Worm (Caenorhabditis elegans) whole organism, L2 larva: ENCODE results near the gene C45H4.14.
A peak's percentile ranks its signal among the peaks of the same experiment; 100 is the strongest.

Experiments used
- C34F6.9 ChIP-seq: fragments of 150-350 bp; optimal IDR thresholded peaks from 2 replicates; lab custom pipeline; 2014; ENCODE audit warnings: missing biosample characterization, missing genetic modification characterization
- F13H6.1 ChIP-seq: sonication (generic microtip); optimal IDR thresholded peaks from 2 replicates; lab custom pipeline; 2016; ENCODE audit warnings: missing genetic modification characterization, missing compliant biosample characterization
- ZK546.5 ChIP-seq: sonication (generic microtip); optimal IDR thresholded peaks from 2 replicates; lab custom pipeline; 2017; ENCODE audit warnings: missing biosample characterization, missing genetic modification characterization
- alr-1 ChIP-seq: fragments of 150-350 bp; optimal IDR thresholded peaks from 2 replicates; lab custom pipeline; 2014; ENCODE audit warnings: missing biosample characterization, missing genetic modification characterization
- blmp-1 ChIP-seq: sonication (generic microtip); optimal IDR thresholded peaks from 2 replicates; lab custom pipeline; 2017; ENCODE audit warnings: missing genetic modification characterization, mild to moderate bottlenecking, missing compliant biosample characterization, antibody characterized with exemption, moderate library complexity; ENCODE audit not compliant: insufficient read depth
- ceh-16 ChIP-seq: fragments of 150-350 bp; optimal IDR thresholded peaks from 2 replicates; lab custom pipeline; 2014; ENCODE audit warnings: missing biosample characterization, missing genetic modification characterization
- ceh-82 ChIP-seq: fragments of 150-350 bp; optimal IDR thresholded peaks from 2 replicates; lab custom pipeline; 2014; ENCODE audit warnings: missing biosample characterization, missing genetic modification characterization
- crh-2 ChIP-seq: sonication (generic microtip); optimal IDR thresholded peaks from 2 replicates; lab custom pipeline; 2017; ENCODE audit warnings: missing biosample characterization, missing genetic modification characterization
- egl-27 ChIP-seq: sonication (generic microtip); optimal IDR thresholded peaks from 3 replicates; lab custom pipeline; 2017; ENCODE audit warnings: missing biosample characterization, missing genetic modification reagents, missing genetic modification characterization
- elt-1 ChIP-seq: fragments of 150-350 bp; optimal IDR thresholded peaks from 2 replicates; lab custom pipeline; 2014; ENCODE audit warnings: missing biosample characterization, missing genetic modification characterization
- fos-1 ChIP-seq: fragments of 150-350 bp; optimal IDR thresholded peaks from 2 replicates; lab custom pipeline; 2014; ENCODE audit warnings: missing biosample characterization, missing genetic modification characterization
- gmeb-1 ChIP-seq: fragments of 150-350 bp; optimal IDR thresholded peaks from 2 replicates; lab custom pipeline; 2014; ENCODE audit warnings: missing biosample characterization, missing genetic modification characterization
- lin-11 ChIP-seq: fragments of 150-350 bp; sonication (generic microtip); optimal IDR thresholded peaks from 2 replicates; lab custom pipeline; 2014; ENCODE audit warnings: missing biosample characterization, missing genetic modification characterization, inconsistent platforms, mixed read lengths
- lin-13 ChIP-seq: fragments of 150-350 bp; optimal IDR thresholded peaks from 2 replicates; lab custom pipeline; 2014; ENCODE audit warnings: missing biosample characterization, missing genetic modification reagents, missing genetic modification characterization
- lin-39 ChIP-seq: fragments of 150-350 bp; optimal IDR thresholded peaks from 2 replicates; lab custom pipeline; 2014; ENCODE audit warnings: missing biosample characterization, missing genetic modification reagents, missing genetic modification characterization
- lsy-2 ChIP-seq, 2 experiments: fragments of 150-350 bp in 1 of 2; sonication (generic microtip) in 1 of 2; optimal IDR thresholded peaks; 2 replicates each; lab custom pipeline; 2014 to 2017; ENCODE audit warnings: missing biosample characterization in 2 of 2, missing genetic modification characterization in 2 of 2
- mdl-1 ChIP-seq, 2 experiments: fragments of 150-350 bp in 1 of 2; sonication (generic microtip) in 1 of 2; optimal IDR thresholded peaks; 2 replicates each; lab custom pipeline; 2017; ENCODE audit warnings: missing biosample characterization in 2 of 2, missing genetic modification characterization in 2 of 2
- nhr-10 ChIP-seq: sonication (generic microtip); optimal IDR thresholded peaks from 2 replicates; lab custom pipeline; 2017; ENCODE audit warnings: missing biosample characterization, missing genetic modification characterization
- nhr-11 ChIP-seq: fragments of 150-350 bp; optimal IDR thresholded peaks from 2 replicates; lab custom pipeline; 2014; ENCODE audit warnings: missing biosample characterization, missing genetic modification characterization
- nhr-129 ChIP-seq: fragments of 150-350 bp; optimal IDR thresholded peaks from 2 replicates; lab custom pipeline; 2014; ENCODE audit warnings: missing biosample characterization, missing genetic modification characterization
- nhr-21 ChIP-seq: fragments of 150-350 bp; optimal IDR thresholded peaks from 2 replicates; lab custom pipeline; 2014; ENCODE audit warnings: missing biosample characterization, missing genetic modification characterization
- nhr-237 ChIP-seq: fragments of 150-350 bp; optimal IDR thresholded peaks from 2 replicates; lab custom pipeline; 2014; ENCODE audit warnings: missing biosample characterization, missing genetic modification characterization
- nhr-25 ChIP-seq: fragments of 150-350 bp; sonication (generic microtip); optimal IDR thresholded peaks from 3 replicates; lab custom pipeline; 2014; ENCODE audit warnings: missing biosample characterization, missing genetic modification characterization
- nhr-77 ChIP-seq: fragments of 150-350 bp; optimal IDR thresholded peaks from 2 replicates; lab custom pipeline; 2014; ENCODE audit warnings: missing biosample characterization, missing genetic modification characterization
- peb-1 ChIP-seq: fragments of 150-350 bp; optimal IDR thresholded peaks from 2 replicates; lab custom pipeline; 2014; ENCODE audit warnings: missing biosample characterization, missing genetic modification characterization
- sem-4 ChIP-seq: fragments of 150-350 bp; optimal IDR thresholded peaks from 2 replicates; lab custom pipeline; 2014; ENCODE audit warnings: missing biosample characterization, missing genetic modification reagents, missing genetic modification characterization
- sma-3 ChIP-seq: sonication (generic microtip); optimal IDR thresholded peaks from 2 replicates; lab custom pipeline; 2016; ENCODE audit warnings: missing genetic modification reagents, missing genetic modification characterization, missing compliant biosample characterization
- sma-9 ChIP-seq, 2 experiments: fragments of 150-350 bp in 1 of 2; sonication (generic microtip) in 1 of 2; optimal IDR thresholded peaks; 2 replicates each; lab custom pipeline; 2014 to 2016; ENCODE audit warnings: missing genetic modification characterization in 2 of 2, mild to moderate bottlenecking in 1 of 2, missing biosample characterization in 1 of 2, missing compliant biosample characterization in 1 of 2, missing genetic modification reagents in 1 of 2, moderate library complexity in 1 of 2
- unc-39 ChIP-seq: fragments of 150-350 bp; optimal IDR thresholded peaks from 2 replicates; lab custom pipeline; 2014; ENCODE audit warnings: missing biosample characterization, missing genetic modification characterization
- ztf-1 ChIP-seq: fragments of 200-800 bp; sonication (Bioruptor generic); conservative IDR thresholded peaks from 2 replicates; pipeline ENCODE4 v1.3.6; 2022; ENCODE audit warnings: missing genetic modification characterization, missing compliant biosample characterization
- ztf-11 ChIP-seq: sonication (generic microtip); optimal IDR thresholded peaks from 2 replicates; lab custom pipeline; 2017; ENCODE audit warnings: missing biosample characterization, missing genetic modification characterization
- ztf-4 ChIP-seq: fragments of 150-350 bp; optimal IDR thresholded peaks from 2 replicates; lab custom pipeline; 2014; ENCODE audit warnings: missing biosample characterization, missing genetic modification characterization

Gene C45H4.14

DNA sequence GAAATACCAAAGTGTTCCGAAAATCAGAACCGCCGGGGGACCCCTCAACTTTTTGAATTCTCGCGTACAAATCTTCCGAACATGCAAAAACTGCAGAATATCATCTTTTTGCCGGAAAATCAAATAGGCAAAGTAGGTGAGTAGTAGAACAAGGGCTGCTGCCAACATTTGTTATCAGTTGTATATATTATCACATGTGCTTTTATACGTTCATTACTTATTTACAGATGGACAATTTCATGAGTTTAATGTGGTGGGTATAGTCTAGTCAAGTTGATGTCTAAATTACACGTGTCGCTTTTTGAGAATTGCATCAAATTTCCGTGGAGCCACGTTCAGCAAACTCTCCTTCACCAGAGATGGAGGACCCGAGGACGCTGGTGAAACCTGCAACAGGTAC lies 42.0 kb upstream of the C45H4.14 start, which contains the start of gene cyp-32B1:
TSS of gene cyp-32B1 (minus strand) at position 176 of the 400 bp plus-strand sequence.
- TF ChIP-seq lin-11 (tag; lab: Kevin White, UChicago) (no peak), mdl-1 (tag; optimal IDR thresholded peaks at IDR 0.05; lab: Kevin White, UChicago) (no peak), ceh-16 (tag; lab: Kevin White, UChicago) (no peak), nhr-237 (tag; lab: Kevin White, UChicago) (no peak), alr-1 (tag; lab: Kevin White, UChicago) (no peak), fos-1 (tag; lab: Kevin White, UChicago) (peak; percentile 5)

DNA sequence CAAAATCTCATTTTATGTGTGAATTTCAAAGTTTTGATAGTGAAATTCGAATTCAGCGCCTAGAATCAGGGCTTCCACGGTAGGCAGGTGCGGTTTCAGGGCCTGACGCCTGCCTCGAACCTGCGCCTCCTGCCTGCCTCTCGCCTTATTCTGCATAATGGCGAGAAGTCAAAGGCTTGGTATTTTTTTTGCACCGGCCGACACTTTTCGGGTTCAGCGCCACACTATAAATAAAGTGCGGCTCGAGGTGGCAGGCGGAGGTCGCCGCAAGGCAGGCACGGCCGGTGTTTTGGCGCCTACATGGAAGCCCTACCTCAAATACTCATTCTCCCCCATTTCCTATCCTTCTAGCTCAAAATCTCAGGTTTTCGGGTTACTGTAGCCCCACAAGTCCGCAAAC lies 41.2 kb upstream of the C45H4.14 start:
- no peak for TF ChIP-seq C34F6.9 (tag; lab: Kevin White, UChicago)
- TF ChIP-seq fos-1 (tag; lab: Kevin White, UChicago): no peak
- no peak for TF ChIP-seq blmp-1 (tag; lab: Kevin White, UChicago)
- no peak for TF ChIP-seq crh-2
- no peak for TF ChIP-seq nhr-77 (tag; lab: Kevin White, UChicago)
- no peak for TF ChIP-seq nhr-10 (tag; lab: Kevin White, UChicago)
- no peak for TF ChIP-seq lin-39 (tag; lab: Kevin White, UChicago)
- no peak for TF ChIP-seq lin-11 (tag; lab: Kevin White, UChicago)
- TF ChIP-seq ceh-82 (tag; lab: Kevin White, UChicago): no peak
- TF ChIP-seq ZK546.5: no peak
- no peak for TF ChIP-seq nhr-129 (tag; lab: Kevin White, UChicago)
- no peak for TF ChIP-seq lin-13 (GFP tag; lab: Kevin White, UChicago)
- TF ChIP-seq sem-4 (tag; lab: Kevin White, UChicago): no peak

- TF ChIP-seq nhr-10 (tag; lab: Kevin White, UChicago) (no peak), nhr-21 (tag; lab: Kevin White, UChicago) (no peak), nhr-237 (tag; lab: Kevin White, UChicago) (no peak), nhr-77 (tag; lab: Kevin White, UChicago) (no peak), ZK546.5 (no peak), lsy-2 (tag; optimal IDR thresholded peaks at IDR 0.05; lab: Kevin White, UChicago) (no peak), nhr-11 (tag; lab: Kevin White, UChicago) (no peak), peb-1 (tag; lab: Kevin White, UChicago) (no peak), crh-2 (no peak)
These were observed 40.4 kb upstream of the C45H4.14 start for ce11 chrV:2199594-2199993.

DNA sequence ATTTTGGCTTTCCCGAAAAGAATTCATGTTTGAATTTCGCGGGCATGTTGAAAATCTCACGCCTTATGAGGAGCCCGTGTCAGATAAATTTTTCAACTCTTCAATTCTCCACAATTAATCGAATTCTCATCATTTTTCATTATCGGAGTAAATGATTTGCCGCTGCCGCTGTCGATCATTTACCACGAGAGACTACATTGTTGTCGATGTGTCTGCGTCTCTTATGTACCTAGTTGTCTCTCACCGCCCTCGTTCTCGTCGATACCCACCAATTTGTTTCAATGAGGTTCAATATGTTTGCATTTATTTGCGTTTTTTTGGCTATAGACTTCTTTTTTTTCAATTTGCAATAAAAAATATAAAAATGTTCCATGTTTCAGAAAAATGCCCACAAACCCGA lies 32.9 kb upstream of the C45H4.14 start, which contains the start of gene nhr-13:
TSS of gene nhr-13 (plus strand) at position 369 of the 400 bp plus-strand sequence.
- TF ChIP-seq gmeb-1 (tag; lab: Kevin White, UChicago): peak; percentile 43
- peak; percentile 15 for TF ChIP-seq fos-1 (tag; lab: Kevin White, UChicago)
- no peak for TF ChIP-seq ztf-4 (tag; lab: Kevin White, UChicago)
- peak; percentile 13 for TF ChIP-seq crh-2
- peak; percentile 32 for TF ChIP-seq sma-9 (GFP tag; optimal IDR thresholded peaks at IDR 0.05; lab: Kevin White, UChicago)
- no peak for TF ChIP-seq sma-9 (tag; optimal IDR thresholded peaks at IDR 0.05; lab: Kevin White, UChicago)
- TF ChIP-seq, all 48 proteins: peak for 4

ce11 chrV:2191122-2191521 lies 31.9 kb upstream of the C45H4.14 start, which contains the start of gene srbc-42:
TSS of gene srbc-42 (minus strand) at chrV:2191222.
- TF ChIP-seq elt-1 (no peak), ZK546.5 (no peak), nhr-11 (tag; lab: Kevin White, UChicago) (no peak), mdl-1 (tag; optimal IDR thresholded peaks at IDR 0.05; lab: Kevin White, UChicago) (no peak), ztf-1 (no peak), lin-13 (GFP tag; lab: Kevin White, UChicago) (no peak), gmeb-1 (tag; lab: Kevin White, UChicago) (no peak), sma-3 (GFP tag; lab: Kevin White, UChicago) (no peak), nhr-21 (tag; lab: Kevin White, UChicago) (no peak), F13H6.1 (no peak), sem-4 (tag; lab: Kevin White, UChicago) (no peak), crh-2 (no peak)
- TF ChIP-seq, all 48 proteins: peak for 0

ce11 chrV:2190383-2190782 lies 31.2 kb upstream of the C45H4.14 start:
- TF ChIP-seq egl-27 (tag; lab: Kevin White, UChicago) (no peak), unc-39 (no peak), sma-9 (GFP tag; optimal IDR thresholded peaks at IDR 0.05; lab: Kevin White, UChicago) (no peak), sma-9 (tag; optimal IDR thresholded peaks at IDR 0.05; lab: Kevin White, UChicago) (no peak), ztf-11 (no peak), C34F6.9 (tag; lab: Kevin White, UChicago) (no peak), nhr-25 (tag; lab: Kevin White, UChicago) (no peak), sma-3 (GFP tag; lab: Kevin White, UChicago) (no peak), ZK546.5 (no peak)
- TF ChIP-seq, all 48 proteins: peak for 0
